Fruit fly (Drosophila melanogaster) whole organism, prepupa: ENCODE data around the gene Acp98AB.

Experiments used
- Blimp-1 ChIP-seq: fragments of 200-800 bp; sonication (Bioruptor generic); optimal IDR thresholded peaks from 3 replicates; lab custom pipeline; 2017; ENCODE audit warnings: missing biosample characterization, missing genetic modification characterization, mild to moderate bottlenecking, moderate library complexity, missing genetic modification reagents
- CG10669 ChIP-seq: fragments of 200-800 bp; sonication (Bioruptor generic); optimal IDR thresholded peaks from 3 replicates; lab custom pipeline; 2018; ENCODE audit warnings: missing biosample characterization, mild to moderate bottlenecking, missing genetic modification characterization, moderate library complexity
- CG11294 ChIP-seq: fragments of 200-800 bp; sonication (Bioruptor generic); IDR thresholded peaks from 2 replicates; pipeline ENCODE4 v1.3.6; 2022; ENCODE audit warnings: missing biosample characterization, missing genetic modification characterization
- CG1621 ChIP-seq: fragments of 200-800 bp; sonication (Bioruptor generic); optimal IDR thresholded peaks from 3 replicates; lab custom pipeline; 2018; ENCODE audit warnings: missing biosample characterization, mild to moderate bottlenecking, missing genetic modification characterization
- CG16779 ChIP-seq: fragments of 200-800 bp; sonication (Bioruptor generic); optimal IDR thresholded peaks from 3 replicates; lab custom pipeline; 2017; ENCODE audit warnings: missing biosample characterization, mild to moderate bottlenecking, missing genetic modification characterization
- CG3032 ChIP-seq: fragments of 200-800 bp; optimal IDR thresholded peaks from 2 replicates; lab custom pipeline; 2019; ENCODE audit warnings: missing biosample characterization, mild to moderate bottlenecking, missing genetic modification characterization, moderate library complexity
- CG34406 ChIP-seq: fragments of 200-800 bp; sonication (Bioruptor generic); optimal IDR thresholded peaks from 3 replicates; lab custom pipeline; 2016; ENCODE audit warnings: missing biosample characterization, missing genetic modification characterization
- CG4318 ChIP-seq: fragments of 200-800 bp; sonication (Bioruptor generic); optimal IDR thresholded peaks from 3 replicates; lab custom pipeline; 2017; ENCODE audit warnings: missing biosample characterization, mild to moderate bottlenecking, missing genetic modification characterization
- CG6163 ChIP-seq: fragments of 200-800 bp; sonication (Bioruptor generic); IDR thresholded peaks from 3 replicates; pipeline ENCODE4 v1.3.6; 2022; ENCODE audit warnings: missing biosample characterization, missing genetic modification characterization
- CG7368 ChIP-seq: fragments of 200-800 bp; sonication (Bioruptor generic); optimal IDR thresholded peaks from 3 replicates; lab custom pipeline; 2016; ENCODE audit warnings: missing biosample characterization, missing genetic modification characterization
- CG8319 ChIP-seq: fragments of 200-800 bp; sonication (Bioruptor generic); optimal IDR thresholded peaks from 3 replicates; lab custom pipeline; 2016; ENCODE audit warnings: missing biosample characterization, missing genetic modification characterization
- CG9139 ChIP-seq: fragments of 200-800 bp; sonication (Bioruptor generic); optimal IDR thresholded peaks from 3 replicates; lab custom pipeline; 2017; ENCODE audit warnings: missing biosample characterization, mild to moderate bottlenecking, missing genetic modification characterization
- Eip75B ChIP-seq: fragments of 200-800 bp; sonication (Bioruptor generic); optimal IDR thresholded peaks from 3 replicates; lab custom pipeline; 2016; ENCODE audit warnings: missing biosample characterization, missing genetic modification characterization
- Ets21C ChIP-seq: fragments of 200-800 bp; sonication (Bioruptor generic); optimal IDR thresholded peaks from 3 replicates; lab custom pipeline; 2016; ENCODE audit warnings: missing biosample characterization, missing genetic modification characterization
- Ets96B ChIP-seq: fragments of 200-800 bp; optimal IDR thresholded peaks from 2 replicates; lab custom pipeline; 2019; ENCODE audit warnings: missing biosample characterization, mild to moderate bottlenecking, missing genetic modification characterization, moderate library complexity
- Hr38 ChIP-seq: sonication (Bioruptor generic); optimal IDR thresholded peaks from 2 replicates; lab custom pipeline; 2016; ENCODE audit warnings: missing biosample characterization, missing genetic modification characterization
- Hr4 ChIP-seq: fragments of 200-800 bp; sonication (Bioruptor generic); optimal IDR thresholded peaks from 3 replicates; lab custom pipeline; 2016; ENCODE audit warnings: missing biosample characterization, missing genetic modification characterization
- Met ChIP-seq: fragments of 200-800 bp; sonication (Bioruptor generic); optimal IDR thresholded peaks from 3 replicates; lab custom pipeline; 2016; ENCODE audit warnings: missing biosample characterization, missing genetic modification characterization
- Smox ChIP-seq: fragments of 200-800 bp; sonication (Bioruptor generic); optimal IDR thresholded peaks from 3 replicates; lab custom pipeline; 2016; ENCODE audit warnings: missing biosample characterization, missing genetic modification characterization
- dsx ChIP-seq: fragments of 200-800 bp; optimal IDR thresholded peaks from 3 replicates; lab custom pipeline; 2019; ENCODE audit warnings: missing biosample characterization, mild to moderate bottlenecking, missing genetic modification characterization, moderate library complexity; ENCODE audit not compliant: poor library complexity, severe bottlenecking
- esn ChIP-seq: fragments of 200-800 bp; sonication (Bioruptor generic); optimal IDR thresholded peaks from 2 replicates; lab custom pipeline; 2016; ENCODE audit warnings: missing biosample characterization, mild to moderate bottlenecking, missing genetic modification characterization, moderate library complexity
- fd85E ChIP-seq: fragments of 200-800 bp; sonication (Bioruptor generic); optimal IDR thresholded peaks from 3 replicates; lab custom pipeline; 2016; ENCODE audit warnings: missing biosample characterization, missing genetic modification characterization
- fkh ChIP-seq: fragments of 200-800 bp; sonication (Bioruptor generic); optimal IDR thresholded peaks from 3 replicates; lab custom pipeline; 2017; ENCODE audit warnings: missing biosample characterization, mild to moderate bottlenecking, missing genetic modification characterization, moderate library complexity
- net ChIP-seq: fragments of 200-800 bp; sonication (Bioruptor generic); optimal IDR thresholded peaks from 3 replicates; lab custom pipeline; 2016; ENCODE audit warnings: missing biosample characterization, missing genetic modification characterization
- spab ChIP-seq: fragments of 200-800 bp; sonication (Bioruptor generic); optimal IDR thresholded peaks from 2 replicates; lab custom pipeline; 2017; ENCODE audit warnings: missing biosample characterization, mild to moderate bottlenecking, missing genetic modification characterization, missing genetic modification reagents
- ss ChIP-seq, 2 experiments: fragments of 200-800 bp; sonication (Bioruptor generic); optimal IDR thresholded peaks; 2 replicates in 1 of 2; 3 replicates in 1 of 2; lab custom pipeline; 2017 to 2018; ENCODE audit warnings: mild to moderate bottlenecking in 2 of 2, missing biosample characterization in 2 of 2, missing genetic modification characterization in 2 of 2, moderate library complexity in 1 of 2
- svp ChIP-seq: fragments of 200-800 bp; sonication (Bioruptor generic); peaks from one replicate; lab custom pipeline; 2016; ENCODE audit warnings: missing biosample characterization, missing genetic modification characterization

Acp98AB gene

dm6 chr3R:27738287-27738686, 43.6 kb downstream of the Acp98AB start (continued):
- TF ChIP-seq CG1621 (tag; lab: Kevin White, UChicago), result no peak
- TF ChIP-seq CG16779 (tag; lab: Kevin White, UChicago), result no peak
- TF ChIP-seq CG6163, result 0 out of 3 replicates have a peak, but pooled peaks have one; percentile 28
- no peak for TF ChIP-seq Ets96B (tag; lab: Kevin White, UChicago)
- no peak for TF ChIP-seq fkh (GFP tag; lab: Kevin White, UChicago)
- TF ChIP-seq CG3032, result no peak
- no peak for TF ChIP-seq esn (GFP tag; lab: Kevin White, UChicago)
- TF ChIP-seq CG34406 (GFP tag; lab: Kevin White, UChicago), result no peak
- TF ChIP-seq Eip75B (GFP tag; lab: Kevin White, UChicago), result no peak
- TF ChIP-seq CG9139 (GFP tag; lab: Kevin White, UChicago), result no peak
- no peak for TF ChIP-seq ss (GFP tag; optimal IDR thresholded peaks at IDR 0.05; lab: Kevin White, UChicago)
- TF ChIP-seq Hr4 (GFP tag; lab: Kevin White, UChicago), result peak; percentile 12
- TF ChIP-seq Hr38 (GFP tag; lab: Kevin White, UChicago), result no peak
- TF ChIP-seq CG11294, result no peak
- TF ChIP-seq CG7368 (GFP tag; lab: Kevin White, UChicago), result no peak
- no peak for TF ChIP-seq spab (GFP tag; lab: Kevin White, UChicago)
- TF ChIP-seq Met (GFP tag; lab: Kevin White, UChicago), result no peak
- TF ChIP-seq fd85E (GFP tag; lab: Kevin White, UChicago), result no peak
- TF ChIP-seq Smox (GFP tag; lab: Kevin White, UChicago), result no peak
- TF ChIP-seq Ets21C (GFP tag; lab: Kevin White, UChicago), result no peak
- no peak for TF ChIP-seq CG4318
- TF ChIP-seq net (GFP tag; lab: Kevin White, UChicago), result no peak
- no peak for TF ChIP-seq Blimp-1
- TF ChIP-seq CG8319 (GFP tag; lab: Kevin White, UChicago), result no peak

- TF ChIP-seq svp, result peak; percentile 81
- TF ChIP-seq Eip75B (GFP tag; lab: Kevin White, UChicago), result no peak
Measured at dm6 chr3R:27739999-27740398, 45.3 kb downstream of the Acp98AB start.

dm6 chr3R:27740692-27741091, 46.0 kb downstream of the Acp98AB start:
- TF ChIP-seq CG1621 (tag; lab: Kevin White, UChicago) (no peak), CG10669 (GFP tag; lab: Kevin White, UChicago) (no peak), CG11294 (no peak), CG7368 (GFP tag; lab: Kevin White, UChicago) (no peak), dsx (GFP tag; lab: Kevin White, UChicago) (no peak)
